Worm (Caenorhabditis elegans) whole organism, early embryonic: Measurements from ENCODE around the gene H40L08.9.

Source experiments
- F13C5.2 ChIP-seq: sonication (generic microtip); optimal IDR thresholded peaks from 2 replicates; lab custom pipeline; 2017; ENCODE audit warnings: mild to moderate bottlenecking, missing genetic modification characterization, inconsistent platforms, missing compliant biosample characterization
- aly-1 ChIP-seq: sonication (generic microtip); optimal IDR thresholded peaks from 2 replicates; lab custom pipeline; 2016; ENCODE audit warnings: missing genetic modification characterization, missing compliant biosample characterization
- ama-1 ChIP-seq: fragments of 150-350 bp; optimal IDR thresholded peaks from 2 replicates; lab custom pipeline; 2014
- ceh-36 ChIP-seq: sonication (generic microtip); optimal IDR thresholded peaks from 2 replicates; lab custom pipeline; 2016; ENCODE audit warnings: missing genetic modification characterization, inconsistent platforms, missing compliant biosample characterization
- ets-7 ChIP-seq: sonication (generic microtip); optimal IDR thresholded peaks from 2 replicates; lab custom pipeline; 2016; ENCODE audit warnings: missing genotype, missing genetic modification characterization, missing compliant biosample characterization
- flt-1 ChIP-seq: fragments of 200-800 bp; sonication (Bioruptor generic); IDR thresholded peaks from 2 replicates; pipeline ENCODE4 v1.3.6; 2022; ENCODE audit warnings: missing genetic modification characterization, missing compliant biosample characterization
- hmg-4 ChIP-seq: fragments of 200-800 bp; sonication (Bioruptor generic); optimal IDR thresholded peaks from 2 replicates; lab custom pipeline; 2018; ENCODE audit warnings: mild to moderate bottlenecking, missing genetic modification characterization, missing compliant biosample characterization
- hnd-1 ChIP-seq: sonication (generic microtip); optimal IDR thresholded peaks from 2 replicates; lab custom pipeline; 2016; ENCODE audit warnings: missing genetic modification characterization, missing compliant biosample characterization
- pes-1 ChIP-seq: fragments of 200-800 bp; sonication (Bioruptor generic); IDR thresholded peaks from 2 replicates; pipeline ENCODE4 v1.3.6; 2022; ENCODE audit warnings: missing genetic modification reagents, missing genetic modification characterization, missing compliant biosample characterization
- sea-1 ChIP-seq: fragments of 200-800 bp; sonication (Bioruptor generic); conservative IDR thresholded peaks from 2 replicates; pipeline ENCODE4 v1.3.6; 2022; ENCODE audit warnings: missing genetic modification characterization, missing compliant biosample characterization

- TF ChIP-seq pes-1 (GFP tag; lab: Robert Waterston, UW): no peak
- TF ChIP-seq ceh-36: no peak
- no peak for TF ChIP-seq aly-1
- TF ChIP-seq hmg-4: no peak
- no peak for TF ChIP-seq ama-1 (lab: Kevin White, UChicago)
- TF ChIP-seq flt-1: no peak
- no peak for TF ChIP-seq ets-7 (tag; lab: Kevin White, UChicago)
- TF ChIP-seq F13C5.2 (tag; lab: Kevin White, UChicago): no peak
- no peak for TF ChIP-seq hnd-1 (tag; lab: Kevin White, UChicago)
- no peak for TF ChIP-seq sea-1 (GFP tag; lab: Robert Waterston, UW)
Observed at ce11 chrX:15039696-15040212, 36.5 kb downstream of the H40L08.9 start.
